Worm (Caenorhabditis elegans): ENCODE data around the gene col-98.

DNA sequence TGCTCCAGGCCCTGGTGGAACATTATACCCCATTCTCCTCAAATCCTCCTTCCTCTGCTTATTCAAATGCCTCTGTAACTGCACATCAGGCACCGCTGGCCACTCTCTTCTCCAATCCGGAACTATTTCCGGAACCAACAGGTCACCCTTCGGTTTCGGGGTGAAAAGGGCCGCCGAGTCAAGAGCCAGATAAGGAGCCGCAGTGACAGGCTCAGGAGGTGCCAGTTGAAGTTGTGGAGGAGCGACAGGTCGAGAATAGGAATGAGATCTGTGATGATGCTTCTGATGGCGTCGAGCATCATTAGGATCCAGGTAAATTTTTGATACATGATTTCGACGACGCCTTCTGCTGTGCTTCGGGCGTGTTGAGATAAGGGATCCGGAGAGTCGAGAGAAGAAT is 20.6 kb upstream of the col-98 start:
- TF ChIP-seq unc-62 (GFP tag; optimal IDR thresholded peaks at IDR 0.05 in 1 of 2), result peak in 1 of 2 experiments; percentile 70
- TF ChIP-seq unc-62 (tag; optimal IDR thresholded peaks at IDR 0.05), result no peak
- no peak for TF ChIP-seq nhr-25 (tag; optimal IDR thresholded peaks at IDR 0.05; ENCODE audit: borderline replicate concordance, insufficient read depth)

Measured in whole organism, L4 larva.